Fruit fly (Drosophila melanogaster) whole organism, embryonic: Measurements from ENCODE around the gene CG42296.

ENCODE experiments used
- Awh ChIP-seq: fragments of 200-800 bp; sonication (Bioruptor generic); IDR thresholded peaks from 2 replicates; pipeline ENCODE4, ENCODE4 v1.3.6; 2022; ENCODE audit warnings: missing biosample characterization, missing genetic modification characterization
- CG10147 ChIP-seq: fragments of 200-800 bp; sonication (Bioruptor generic); optimal IDR thresholded peaks from 2 replicates; lab custom pipeline; 2019; ENCODE audit warnings: missing biosample characterization, mild to moderate bottlenecking, missing genetic modification characterization, moderate library complexity
- CG10274 ChIP-seq: fragments of 200-800 bp; sonication (Bioruptor generic); optimal IDR thresholded peaks from 3 replicates; lab custom pipeline; 2017; ENCODE audit warnings: missing biosample characterization, mild to moderate bottlenecking, missing genetic modification characterization
- CG10321 ChIP-seq: fragments of 200-800 bp; sonication (Bioruptor generic); IDR thresholded peaks from 2 replicates; pipeline ENCODE4 v1.3.6; 2022; ENCODE audit warnings: missing biosample characterization, missing genetic modification characterization
- CG10431 ChIP-seq: fragments of 200-800 bp; sonication (Bioruptor generic); optimal IDR thresholded peaks from 3 replicates; lab custom pipeline; 2018; ENCODE audit warnings: missing biosample characterization, mild to moderate bottlenecking, missing genetic modification characterization
- CG10543 ChIP-seq: fragments of 200-800 bp; sonication (Bioruptor generic); optimal IDR thresholded peaks from 3 replicates; lab custom pipeline; 2017; ENCODE audit warnings: missing biosample characterization, mild to moderate bottlenecking, missing genetic modification characterization, moderate library complexity
- CG11504 ChIP-seq: fragments of 200-800 bp; sonication (Bioruptor generic); optimal IDR thresholded peaks from 3 replicates; lab custom pipeline; 2019; ENCODE audit warnings: missing biosample characterization, mild to moderate bottlenecking, missing genetic modification characterization, moderate library complexity
- CG11560 ChIP-seq: fragments of 200-800 bp; sonication (Bioruptor generic); IDR thresholded peaks from 3 replicates; pipeline ENCODE4 v1.3.6; 2022; ENCODE audit warnings: missing biosample characterization, missing genetic modification characterization
- CG12659 ChIP-seq: fragments of 200-800 bp; sonication (Bioruptor generic); optimal IDR thresholded peaks from 3 replicates; lab custom pipeline; 2017; ENCODE audit warnings: mild to moderate bottlenecking, missing biosample characterization, missing genetic modification reagents, missing genetic modification characterization
- CG13775 ChIP-seq: fragments of 200-800 bp; sonication (Bioruptor generic); optimal IDR thresholded peaks from 3 replicates; lab custom pipeline; 2017; ENCODE audit warnings: missing biosample characterization, mild to moderate bottlenecking, missing genetic modification characterization
- CG13894 ChIP-seq: fragments of 200-800 bp; sonication (Bioruptor generic); optimal IDR thresholded peaks from 3 replicates; lab custom pipeline; 2018; ENCODE audit warnings: missing biosample characterization, mild to moderate bottlenecking, missing genetic modification characterization, moderate library complexity
- CG18262 ChIP-seq: fragments of 200-800 bp; optimal IDR thresholded peaks from 3 replicates; lab custom pipeline; 2019; ENCODE audit warnings: missing biosample characterization, mild to moderate bottlenecking, missing genetic modification characterization, moderate library complexity
- CG2889 ChIP-seq: fragments of 200-800 bp; sonication (Bioruptor generic); IDR thresholded peaks from 3 replicates; pipeline ENCODE4 v1.3.6; 2022; ENCODE audit warnings: missing biosample characterization, missing genetic modification characterization
- CG5245 ChIP-seq: fragments of 200-800 bp; sonication (Bioruptor generic); optimal IDR thresholded peaks from 3 replicates; lab custom pipeline; 2016; ENCODE audit warnings: missing biosample characterization, missing genetic modification characterization
- CG6272 ChIP-seq: fragments of 200-800 bp; sonication (Bioruptor generic); IDR thresholded peaks from 2 replicates; pipeline ENCODE4 v1.3.6; 2022; ENCODE audit warnings: missing biosample characterization, missing genetic modification characterization
- CG6854 ChIP-seq: fragments of 200-800 bp; sonication (Bioruptor generic); optimal IDR thresholded peaks from 3 replicates; lab custom pipeline; 2017; ENCODE audit warnings: missing biosample characterization, mild to moderate bottlenecking, missing genetic modification characterization
- CG7839 ChIP-seq: fragments of 200-800 bp; sonication (Bioruptor generic); optimal IDR thresholded peaks from 3 replicates; lab custom pipeline; 2018; ENCODE audit warnings: missing biosample characterization, mild to moderate bottlenecking, missing genetic modification characterization, moderate library complexity
- CG9797 ChIP-seq: fragments of 200-800 bp; sonication (Bioruptor generic); optimal IDR thresholded peaks from 3 replicates; lab custom pipeline; 2018; ENCODE audit warnings: missing biosample characterization, mild to moderate bottlenecking, missing genetic modification characterization
- Dbx ChIP-seq: fragments of 200-800 bp; sonication (Bioruptor generic); IDR thresholded peaks from 3 replicates; pipeline ENCODE4 v1.3.6; 2022; ENCODE audit warnings: missing biosample characterization, missing genetic modification characterization
- Deaf1 ChIP-seq: fragments of 200-800 bp; optimal IDR thresholded peaks from 3 replicates; lab custom pipeline; 2019; ENCODE audit warnings: missing biosample characterization, mild to moderate bottlenecking, missing genetic modification characterization, moderate library complexity
- Hr78 ChIP-seq, 2 experiments: fragments of 200-800 bp in 1 of 2; fragments of >200 bp in 1 of 2; sonication (Bioruptor generic) in 1 of 2; optimal IDR thresholded peaks; 2 replicates each; lab custom pipeline; 2017 to 2019; ENCODE audit warnings: missing biosample characterization in 2 of 2, missing genetic modification characterization in 2 of 2, mild to moderate bottlenecking in 1 of 2, moderate library complexity in 1 of 2
- NC2β ChIP-seq: fragments of 200-800 bp; sonication (Bioruptor generic); optimal IDR thresholded peaks from 2 replicates; lab custom pipeline; 2016; ENCODE audit warnings: missing biosample characterization, missing genetic modification characterization
- Sry-β ChIP-seq: fragments of 200-800 bp; sonication (Bioruptor generic); optimal IDR thresholded peaks from 2 replicates; lab custom pipeline; 2018; ENCODE audit warnings: missing biosample characterization, mild to moderate bottlenecking, missing genetic modification characterization, moderate library complexity
- TFAM ChIP-seq: fragments of 200-800 bp; sonication (Bioruptor generic); optimal IDR thresholded peaks from 2 replicates; lab custom pipeline; 2017; ENCODE audit warnings: missing biosample characterization, missing genetic modification characterization, inconsistent platforms
- YL-1 ChIP-seq: fragments of 200-800 bp; sonication (Bioruptor generic); optimal IDR thresholded peaks from 3 replicates; lab custom pipeline; 2017; ENCODE audit warnings: missing biosample characterization, mild to moderate bottlenecking, missing genetic modification characterization
- az2 ChIP-seq: fragments of 200-800 bp; sonication (Bioruptor generic); optimal IDR thresholded peaks from 3 replicates; lab custom pipeline; 2016; ENCODE audit warnings: missing biosample characterization, missing genetic modification characterization
- chif ChIP-seq, 2 experiments: fragments of 200-800 bp; sonication (Bioruptor generic); optimal IDR thresholded peaks; 3 replicates each; lab custom pipeline; 2016; ENCODE audit warnings: missing biosample characterization in 2 of 2, missing genetic modification characterization in 2 of 2
- chinmo ChIP-seq: fragments of 200-800 bp; sonication (Bioruptor generic); IDR thresholded peaks from 4 replicates; pipeline ENCODE4 v1.3.6; 2022; ENCODE audit warnings: missing biosample characterization, missing genetic modification characterization; ENCODE audit not compliant: partially characterized antibody
- fd102C ChIP-seq: fragments of 200-800 bp; sonication (Bioruptor generic); optimal IDR thresholded peaks from 2 replicates; lab custom pipeline; 2018; ENCODE audit warnings: missing biosample characterization, mild to moderate bottlenecking, missing genetic modification characterization, moderate library complexity
- gt ChIP-seq: fragments of 200-800 bp; sonication (Bioruptor generic); IDR thresholded peaks from 2 replicates; pipeline ENCODE4 v1.3.6; 2022; ENCODE audit warnings: missing biosample characterization, missing genetic modification characterization
- lbe ChIP-seq: fragments of 200-800 bp; sonication (Bioruptor generic); optimal IDR thresholded peaks from 2 replicates; lab custom pipeline; 2016; ENCODE audit warnings: missing biosample characterization, mild to moderate bottlenecking, missing genetic modification characterization
- lola ChIP-seq, 3 experiments: fragments of >200 bp in 2 of 3; fragments of 200-800 bp in 1 of 3; sonication (Bioruptor generic) in 1 of 3; optimal IDR thresholded peaks; 2 replicates each; lab custom pipeline; 2017 to 2019; ENCODE audit warnings: missing biosample characterization in 3 of 3, missing genetic modification characterization in 3 of 3, mild to moderate bottlenecking in 1 of 3, moderate library complexity in 1 of 3
- mam ChIP-seq: fragments of 200-800 bp; sonication (Bioruptor generic); optimal IDR thresholded peaks from 3 replicates; lab custom pipeline; 2016; ENCODE audit warnings: missing biosample characterization, missing genetic modification characterization
- mirr ChIP-seq: fragments of 200-800 bp; sonication (Bioruptor generic); optimal IDR thresholded peaks from 3 replicates; lab custom pipeline; 2018; ENCODE audit warnings: missing biosample characterization, mild to moderate bottlenecking, missing genetic modification characterization
- otp ChIP-seq: fragments of 200-800 bp; sonication (Bioruptor generic); IDR thresholded peaks from 3 replicates; pipeline ENCODE4, ENCODE4 v1.3.6; 2022; ENCODE audit warnings: missing biosample characterization, missing genetic modification characterization
- peb ChIP-seq: fragments of 200-800 bp; sonication (Bioruptor generic); IDR thresholded peaks from 2 replicates; pipeline ENCODE4 v1.3.6; 2022; ENCODE audit warnings: missing biosample characterization, missing genetic modification characterization
- slp2 ChIP-seq: fragments of 200-800 bp; sonication (Bioruptor generic); optimal IDR thresholded peaks from 2 replicates; lab custom pipeline; 2016; ENCODE audit warnings: missing biosample characterization, missing genetic modification characterization
- tup ChIP-seq: fragments of 200-800 bp; sonication (Bioruptor generic); optimal IDR thresholded peaks from 2 replicates; lab custom pipeline; 2016; ENCODE audit warnings: missing biosample characterization, mild to moderate bottlenecking, missing genetic modification characterization, moderate library complexity
- twi ChIP-seq: fragments of 200-800 bp; optimal IDR thresholded peaks from 2 replicates; lab custom pipeline; 2019; ENCODE audit warnings: missing biosample characterization, mild to moderate bottlenecking, missing genetic modification characterization, moderate library complexity

The CG42296 gene

dm6 chr2L:2006082-2006669 is 29.7 kb downstream of the CG42296 start, which contains the start of gene CG33543:
Gene CG33543, minus strand, starts transcription at chr2L:2006313.
- TF ChIP-seq CG18262 (tag; lab: Kevin White, UChicago) (no peak), chif (GFP tag; optimal IDR thresholded peaks at IDR 0.05; lab: Kevin White, UChicago) (no peak), Hr78 (GFP tag; optimal IDR thresholded peaks at IDR 0.05; lab: Kevin White, UChicago) (no peak), CG10321 (GFP tag; lab: Robert Waterston, UW) (no peak), TFAM (GFP tag; lab: Kevin White, UChicago) (no peak), CG6272 (GFP tag; lab: Robert Waterston, UW) (no peak), gt (GFP tag; lab: Robert Waterston, UW) (no peak), Deaf1 (tag; lab: Kevin White, UChicago) (peak; percentile 94), CG10147 (GFP tag; lab: Kevin White, UChicago) (no peak), YL-1 (no peak), peb (GFP tag; lab: Robert Waterston, UW) (no peak), lbe (GFP tag; lab: Kevin White, UChicago) (no peak), twi (no peak), Awh (GFP tag; lab: Robert Waterston, UW) (no peak), az2 (GFP tag; lab: Kevin White, UChicago) (no peak), Sry-β (no peak), lola (GFP tag; optimal IDR thresholded peaks at IDR 0.05; lab: Kevin White, UChicago) (no peak), tup (GFP tag; lab: Kevin White, UChicago) (no peak), chinmo (GFP tag; lab: Robert Waterston, UW) (0 out of 4 replicates have a peak, but pooled peaks have one; percentile 30), Dbx (GFP tag; lab: Robert Waterston, UW) (0 out of 3 replicates have a peak, but pooled peaks have one; percentile 25), mam (GFP tag; lab: Kevin White, UChicago) (no peak), CG2889 (GFP tag; lab: Robert Waterston, UW) (0 out of 3 replicates have a peak, but pooled peaks have one; percentile 29), CG11560 (tag; lab: Robert Waterston, UW) (0 out of 3 replicates have a peak, but pooled peaks have one; percentile 27), NC2β (GFP tag; lab: Kevin White, UChicago) (no peak), CG11504 (peak; percentile 98)

- TF ChIP-seq CG10431 (GFP tag; lab: Kevin White, UChicago) (no peak), fd102C (GFP tag; lab: Kevin White, UChicago) (no peak), otp (no peak), CG10543 (GFP tag; lab: Kevin White, UChicago) (no peak), slp2 (GFP tag; lab: Kevin White, UChicago) (no peak), CG12659 (GFP tag; lab: Kevin White, UChicago) (no peak), CG5245 (GFP tag; lab: Kevin White, UChicago) (no peak), CG10274 (GFP tag; lab: Kevin White, UChicago) (no peak), CG13894 (tag; lab: Kevin White, UChicago) (no peak), CG13775 (no peak), CG7839 (tag; lab: Kevin White, UChicago) (no peak), CG9797 (no peak), CG6854 (GFP tag; lab: Kevin White, UChicago) (no peak), mirr (GFP tag; lab: Kevin White, UChicago) (no peak)
Observed at dm6 chr2L:1992060-1992459, 43.8 kb downstream of the CG42296 start, which contains the start of gene Obp22a. Gene Obp22a, minus strand, starts transcription at chr2L:1992160.
